Fruit fly (Drosophila melanogaster): ENCODE results near the gene Exo84.

Exo84 gene

dm6 chr3R:26027903-26028302 is 24.2 kb downstream of the Exo84 start:
- no peak for TF ChIP-seq rn (GFP tag; IDR thresholded peaks at IDR 0.05)
- no peak for TF ChIP-seq CG32121 (GFP tag; IDR thresholded peaks at IDR 0.05)
- no peak for TF ChIP-seq Pif1B (GFP tag; optimal IDR thresholded peaks at IDR 0.05)
- TF ChIP-seq CG12605 (GFP tag; IDR thresholded peaks at IDR 0.05) = no peak
- no peak for TF ChIP-seq CG34367 (tag; optimal IDR thresholded peaks at IDR 0.05)
- no peak for TF ChIP-seq CG17806 (tag; optimal IDR thresholded peaks at IDR 0.05)

- TF ChIP-seq CG14655 (GFP tag; optimal IDR thresholded peaks at IDR 0.05) = no peak
- TF ChIP-seq fd96Ca (GFP tag; IDR thresholded peaks at IDR 0.05) = no peak
- TF ChIP-seq CG9948 (tag; optimal IDR thresholded peaks at IDR 0.05) = no peak
- TF ChIP-seq CG12605 (GFP tag; IDR thresholded peaks at IDR 0.05) = no peak
- TF ChIP-seq CG10348 (GFP tag; IDR thresholded peaks at IDR 0.05) = no peak
- no peak for TF ChIP-seq Ets98B (GFP tag; IDR thresholded peaks at IDR 0.05)
- TF ChIP-seq CG13204 (GFP tag; optimal IDR thresholded peaks at IDR 0.05) = no peak
- no peak for TF ChIP-seq CG32121 (GFP tag; IDR thresholded peaks at IDR 0.05)
- no peak for TF ChIP-seq EcR (GFP tag; optimal IDR thresholded peaks at IDR 0.05)
- TF ChIP-seq CG15710 (tag; optimal IDR thresholded peaks at IDR 0.05) = no peak
- no peak for TF ChIP-seq rn (GFP tag; IDR thresholded peaks at IDR 0.05)
- TF ChIP-seq CG8301 (tag; optimal IDR thresholded peaks at IDR 0.05) = no peak
These were observed 25.3 kb downstream of the Exo84 start for dm6 chr3R:26026631-26027274.

- TF ChIP-seq CG8159 (tag; optimal IDR thresholded peaks at IDR 0.05) (no peak), CG4496 (GFP tag; IDR thresholded peaks at IDR 0.05) (no peak), CG13204 (GFP tag; optimal IDR thresholded peaks at IDR 0.05) (no peak), Ets98B (GFP tag; IDR thresholded peaks at IDR 0.05) (no peak), CG10348 (GFP tag; IDR thresholded peaks at IDR 0.05) (no peak), gl (tag; optimal IDR thresholded peaks at IDR 0.05) (no peak), EcR (GFP tag; optimal IDR thresholded peaks at IDR 0.05) (no peak), CG17806 (tag; optimal IDR thresholded peaks at IDR 0.05) (no peak), CG12605 (GFP tag; IDR thresholded peaks at IDR 0.05) (no peak), CG15710 (tag; optimal IDR thresholded peaks at IDR 0.05) (no peak), rn (GFP tag; IDR thresholded peaks at IDR 0.05) (no peak), D1 (tag; optimal IDR thresholded peaks at IDR 0.05) (no peak), CG32121 (GFP tag; IDR thresholded peaks at IDR 0.05) (no peak), CG34367 (tag; optimal IDR thresholded peaks at IDR 0.05) (no peak), Pif1A (GFP tag; optimal IDR thresholded peaks at IDR 0.05) (no peak), CG8301 (tag; optimal IDR thresholded peaks at IDR 0.05) (no peak), fd96Ca (GFP tag; IDR thresholded peaks at IDR 0.05) (no peak), CG14655 (GFP tag; optimal IDR thresholded peaks at IDR 0.05) (no peak), Pif1B (GFP tag; optimal IDR thresholded peaks at IDR 0.05) (no peak), Snoo (tag; optimal IDR thresholded peaks at IDR 0.05) (no peak)
These were observed 27.4 kb downstream of the Exo84 start for dm6 chr3R:26024596-26025213.

- TF ChIP-seq D1 (tag; optimal IDR thresholded peaks at IDR 0.05) (no peak), EcR (GFP tag; optimal IDR thresholded peaks at IDR 0.05) (no peak), Ets98B (GFP tag; IDR thresholded peaks at IDR 0.05) (no peak), CG32121 (GFP tag; IDR thresholded peaks at IDR 0.05) (no peak), CG8301 (tag; optimal IDR thresholded peaks at IDR 0.05) (no peak), CG10348 (GFP tag; IDR thresholded peaks at IDR 0.05) (no peak), rn (GFP tag; IDR thresholded peaks at IDR 0.05) (no peak), gl (tag; optimal IDR thresholded peaks at IDR 0.05) (no peak), CG9948 (tag; optimal IDR thresholded peaks at IDR 0.05) (no peak), Pif1A (GFP tag; optimal IDR thresholded peaks at IDR 0.05) (no peak), CG13204 (GFP tag; optimal IDR thresholded peaks at IDR 0.05) (no peak), Snoo (tag; optimal IDR thresholded peaks at IDR 0.05) (no peak), CG15710 (tag; optimal IDR thresholded peaks at IDR 0.05) (no peak)
These were observed 28.8 kb downstream of the Exo84 start for dm6 chr3R:26023252-26023651.

dm6 chr3R:26021195-26021914 is 30.7 kb downstream of the Exo84 start:
- peak; percentile 77 for TF ChIP-seq rn (GFP tag; IDR thresholded peaks at IDR 0.05)
- TF ChIP-seq CG34367 (tag; optimal IDR thresholded peaks at IDR 0.05) = peak; percentile 90
- TF ChIP-seq CG10348 (GFP tag; IDR thresholded peaks at IDR 0.05) = no peak; the same call in 1 of the 2 replicates
- TF ChIP-seq fd96Ca (GFP tag; IDR thresholded peaks at IDR 0.05) = peak; percentile 46; the same call in 2 of the 3 replicates
- peak; percentile 41 for TF ChIP-seq Ets98B (GFP tag; IDR thresholded peaks at IDR 0.05)
- TF ChIP-seq gl (tag; optimal IDR thresholded peaks at IDR 0.05) = peak; percentile 50
- TF ChIP-seq CG14655 (GFP tag; optimal IDR thresholded peaks at IDR 0.05) = peak; percentile 96
- TF ChIP-seq CG8301 (tag; optimal IDR thresholded peaks at IDR 0.05) = peak; percentile 94
- TF ChIP-seq CG12605 (GFP tag; IDR thresholded peaks at IDR 0.05) = 0 out of 2 replicates have a peak, but pooled peaks have one; percentile 23
- peak; percentile 77 for TF ChIP-seq Pif1A (GFP tag; optimal IDR thresholded peaks at IDR 0.05)
- TF ChIP-seq Pif1B (GFP tag; optimal IDR thresholded peaks at IDR 0.05) = peak; percentile 66
- TF ChIP-seq EcR (GFP tag; optimal IDR thresholded peaks at IDR 0.05) = peak; percentile 30
- TF ChIP-seq CG8159 (tag; optimal IDR thresholded peaks at IDR 0.05) = peak; percentile 97
- peak; percentile 81 for TF ChIP-seq CG13204 (GFP tag; optimal IDR thresholded peaks at IDR 0.05)
- TF ChIP-seq D1 (tag; optimal IDR thresholded peaks at IDR 0.05) = peak; percentile 92
- peak; percentile 68 for TF ChIP-seq CG32121 (GFP tag; IDR thresholded peaks at IDR 0.05)
- TF ChIP-seq CG15710 (tag; optimal IDR thresholded peaks at IDR 0.05) = peak; percentile 94
- peak; percentile 90 for TF ChIP-seq CG17806 (tag; optimal IDR thresholded peaks at IDR 0.05)
- peak; percentile 94 for TF ChIP-seq Snoo (tag; optimal IDR thresholded peaks at IDR 0.05)
- peak; percentile 96 for TF ChIP-seq CG9948 (tag; optimal IDR thresholded peaks at IDR 0.05)
- TF ChIP-seq CG4496 (GFP tag; IDR thresholded peaks at IDR 0.05) = peak; percentile 60; the same call in 1 of the 3 replicates
